Worm (Caenorhabditis elegans): ENCODE data around the gene ell-1.

The ell-1 gene

ce11 chrIV:4399418-4400136, 5.4 kb downstream of the ell-1 start:
- TF ChIP-seq athp-1 (tag; optimal IDR thresholded peaks at IDR 0.05): no peak
- TF ChIP-seq aptf-2 (GFP tag; conservative IDR thresholded peaks at IDR 0.05): no peak
- TF ChIP-seq C17E4.6 (GFP tag; IDR thresholded peaks at IDR 0.05): no peak
- peak; percentile 85 for TF ChIP-seq egrh-3 (GFP tag; IDR thresholded peaks at IDR 0.05)
- TF ChIP-seq lin-40 (tag; optimal IDR thresholded peaks at IDR 0.05): peak; percentile 3
- no peak for TF ChIP-seq lin-54 (GFP tag; optimal IDR thresholded peaks at IDR 0.05)
- no peak for TF ChIP-seq madf-8 (GFP tag; conservative IDR thresholded peaks at IDR 0.05)
- no peak for TF ChIP-seq sdz-38 (tag; optimal IDR thresholded peaks at IDR 0.05)
- peak; percentile 47; the same call in 1 of the 2 replicates for TF ChIP-seq lin-26 (GFP tag; IDR thresholded peaks at IDR 0.05)
- TF ChIP-seq mcd-1 (GFP tag; IDR thresholded peaks at IDR 0.05): 0 out of 2 replicates have a peak, but pooled peaks have one; percentile 24
- no peak for TF ChIP-seq lag-1 (GFP tag; IDR thresholded peaks at IDR 0.05)
- peak; percentile 94 for TF ChIP-seq zfh-2 (GFP tag; conservative IDR thresholded peaks at IDR 0.05)
- no peak for TF ChIP-seq repo-1 (tag; optimal IDR thresholded peaks at IDR 0.05)
- TF ChIP-seq egl-18 (GFP tag; IDR thresholded peaks at IDR 0.05): no peak
- TF ChIP-seq dox-1 (GFP tag; IDR thresholded peaks at IDR 0.05): 0 out of 2 replicates have a peak, but pooled peaks have one; percentile 30
- TF ChIP-seq mel-28 (tag; optimal IDR thresholded peaks at IDR 0.05; ENCODE audit: borderline replicate concordance): no peak
- TF ChIP-seq unc-62 (GFP tag; optimal IDR thresholded peaks at IDR 0.05): no peak
- TF ChIP-seq F37B4.10 (GFP tag; IDR thresholded peaks at IDR 0.05): 0 out of 2 replicates have a peak, but pooled peaks have one; percentile 10

ce11 chrIV:4400350-4401326, 6.4 kb downstream of the ell-1 start, which contains the start of gene Y24D9A.6:
Gene Y24D9A.6 (minus strand): TSS chrIV:4400400.
- TF ChIP-seq let-607 (tag; optimal IDR thresholded peaks at IDR 0.05): no peak
- TF ChIP-seq ztf-26 (tag; optimal IDR thresholded peaks at IDR 0.05): peak; percentile 91
- no peak for TF ChIP-seq nhr-27 (tag; optimal IDR thresholded peaks at IDR 0.05)
- TF ChIP-seq chd-7 (tag; optimal IDR thresholded peaks at IDR 0.05): peak; percentile 60
- TF ChIP-seq nfya-2 (GFP tag; IDR thresholded peaks at IDR 0.05): no peak
- no peak for TF ChIP-seq fkh-3 (tag; optimal IDR thresholded peaks at IDR 0.05)
- TF ChIP-seq madf-8 (GFP tag; conservative IDR thresholded peaks at IDR 0.05): no peak
- TF ChIP-seq lsl-1 (GFP tag; optimal IDR thresholded peaks at IDR 0.05): no peak
- TF ChIP-seq egrh-3 (GFP tag; IDR thresholded peaks at IDR 0.05): peak; percentile 33; the same call in 1 of the 2 replicates
- TF ChIP-seq unc-130 (GFP tag; optimal IDR thresholded peaks at IDR 0.05): no peak
- peak; percentile 1 for TF ChIP-seq nhr-80 (tag; optimal IDR thresholded peaks at IDR 0.05)
- TF ChIP-seq somi-1 (GFP tag; optimal IDR thresholded peaks at IDR 0.05): peak; percentile 84
- no peak for TF ChIP-seq nfya-1 (tag; optimal IDR thresholded peaks at IDR 0.05; ENCODE audit: borderline replicate concordance, insufficient read depth)
- TF ChIP-seq dpff-1 (tag; optimal IDR thresholded peaks at IDR 0.05): no peak
- no peak for TF ChIP-seq Y67H2A.10 (GFP tag; conservative IDR thresholded peaks at IDR 0.05)
- TF ChIP-seq Y53G8AR.9 (GFP tag; conservative IDR thresholded peaks at IDR 0.05): 0 out of 2 replicates have a peak, but pooled peaks have one; percentile 31
- no peak for TF ChIP-seq lin-54 (GFP tag; optimal IDR thresholded peaks at IDR 0.05)
- TF ChIP-seq akir-1 (GFP tag; optimal IDR thresholded peaks at IDR 0.05): no peak
- TF ChIP-seq repo-1 (tag; optimal IDR thresholded peaks at IDR 0.05): no peak
- peak; percentile 60 for TF ChIP-seq mcd-1 (GFP tag; IDR thresholded peaks at IDR 0.05)
- peak; percentile 26 for TF ChIP-seq athp-1 (tag; optimal IDR thresholded peaks at IDR 0.05)
- no peak for TF ChIP-seq lsy-27 (tag; optimal IDR thresholded peaks at IDR 0.05; ENCODE audit: borderline replicate concordance, insufficient read depth)
- TF ChIP-seq ceh-40 (GFP tag; IDR thresholded peaks at IDR 0.05): no peak
- no peak for TF ChIP-seq ceh-91 (GFP tag; IDR thresholded peaks at IDR 0.05)
- no peak for TF ChIP-seq mxl-1 (tag; optimal IDR thresholded peaks at IDR 0.05)
- no peak for TF ChIP-seq ceh-58 (GFP tag; IDR thresholded peaks at IDR 0.05)
- TF ChIP-seq lin-26 (GFP tag; IDR thresholded peaks at IDR 0.05): 0 out of 2 replicates have a peak, but pooled peaks have one; percentile 33
- no peak for TF ChIP-seq nfyb-1 (GFP tag; IDR thresholded peaks at IDR 0.05)
- TF ChIP-seq F49E8.2 (tag; optimal IDR thresholded peaks at IDR 0.05; ENCODE audit: insufficient read depth): no peak
- no peak for TF ChIP-seq rpc-1 (optimal IDR thresholded peaks at IDR 0.05)
- no peak for TF ChIP-seq rpc-1 (tag; optimal IDR thresholded peaks at IDR 0.05)
- TF ChIP-seq F52B5.7 (tag; optimal IDR thresholded peaks at IDR 0.05): no peak
